Fruit fly (Drosophila melanogaster) whole organism, prepupa: Measurements from ENCODE around the gene Fer1.

Source experiments
- Blimp-1 ChIP-seq: fragments of 200-800 bp; sonication (Bioruptor generic); optimal IDR thresholded peaks from 3 replicates; lab custom pipeline; 2017; ENCODE audit warnings: missing biosample characterization, missing genetic modification characterization, mild to moderate bottlenecking, moderate library complexity, missing genetic modification reagents
- CG10631 ChIP-seq: fragments of 200-800 bp; sonication (Bioruptor generic); optimal IDR thresholded peaks from 2 replicates; lab custom pipeline; 2016; ENCODE audit warnings: missing biosample characterization, missing genetic modification characterization
- CG11294 ChIP-seq: fragments of 200-800 bp; sonication (Bioruptor generic); IDR thresholded peaks from 2 replicates; pipeline ENCODE4 v1.3.6; 2022; ENCODE audit warnings: missing biosample characterization, missing genetic modification characterization
- CG34406 ChIP-seq: fragments of 200-800 bp; sonication (Bioruptor generic); optimal IDR thresholded peaks from 3 replicates; lab custom pipeline; 2016; ENCODE audit warnings: missing biosample characterization, missing genetic modification characterization
- CG6276 ChIP-seq: fragments of 200-800 bp; sonication (Bioruptor generic); optimal IDR thresholded peaks from 2 replicates; lab custom pipeline; 2017; ENCODE audit warnings: missing biosample characterization, mild to moderate bottlenecking, missing genetic modification characterization
- OdsH ChIP-seq: fragments of 200-800 bp; sonication (Bioruptor generic); optimal IDR thresholded peaks from 3 replicates; lab custom pipeline; 2016; ENCODE audit warnings: missing biosample characterization, missing genetic modification characterization
- Sox102F ChIP-seq: fragments of 200-800 bp; sonication (Bioruptor generic); optimal IDR thresholded peaks from 2 replicates; lab custom pipeline; 2016; ENCODE audit warnings: missing biosample characterization, mild to moderate bottlenecking, missing genetic modification characterization

DNA sequence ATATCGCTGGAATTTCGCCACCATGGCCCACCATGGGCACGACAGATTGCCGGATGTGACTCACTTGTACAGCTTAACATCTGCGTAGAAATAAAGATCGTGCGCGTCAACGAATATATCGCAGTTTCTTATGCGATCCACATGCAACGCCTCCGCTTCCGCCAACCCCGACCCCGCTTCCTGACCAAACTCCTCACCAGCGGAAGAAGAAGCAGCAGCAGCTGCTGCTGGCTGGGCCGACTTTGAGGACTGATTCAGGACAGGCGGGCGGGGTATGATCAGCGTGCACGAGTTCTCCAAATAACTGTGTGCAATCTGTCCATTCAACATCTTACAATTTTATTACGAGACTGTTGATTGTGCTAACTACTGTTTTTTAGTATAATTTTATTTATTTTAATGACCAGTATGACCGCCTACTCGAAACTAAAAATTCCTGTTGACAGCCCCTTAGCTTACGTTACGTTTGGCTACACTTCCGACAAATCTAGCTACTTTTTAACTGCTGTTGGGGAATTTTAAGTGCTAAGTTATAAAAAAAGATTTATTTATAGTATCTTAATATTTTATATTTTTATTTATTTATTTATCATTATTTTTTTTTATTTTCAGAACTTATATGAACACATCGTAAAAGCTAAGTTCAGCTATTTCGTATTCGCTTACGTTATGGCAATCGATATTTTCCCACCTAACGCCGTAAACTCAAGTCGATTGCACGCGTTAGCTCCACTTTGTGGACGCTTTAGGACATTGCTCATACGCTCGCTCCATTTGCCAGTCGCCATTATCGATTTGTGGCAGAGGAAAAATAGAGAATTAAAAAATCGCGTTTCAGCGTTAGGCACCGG lies 50.5 kb downstream of the Fer1 start, which contains the start of the genes CG10055 and lap:
- no peak for TF ChIP-seq Sox102F (GFP tag; lab: Kevin White, UChicago)
- no peak for TF ChIP-seq CG34406 (GFP tag; lab: Kevin White, UChicago)
- 0 out of 2 replicates have a peak, but pooled peaks have one; percentile 4 for TF ChIP-seq CG11294 (GFP tag; lab: Robert Waterston, UW)
- no peak for TF ChIP-seq CG6276 (GFP tag; lab: Kevin White, UChicago)
- TF ChIP-seq OdsH (GFP tag; lab: Kevin White, UChicago): no peak
- no peak for TF ChIP-seq Blimp-1 (GFP tag; lab: Kevin White, UChicago)
- no peak for TF ChIP-seq CG10631 (GFP tag; lab: Kevin White, UChicago)
